Worm (Caenorhabditis elegans) whole organism, L3 larva: ENCODE data around the gene cdc-48.1.

Experiments
- ceh-82 ChIP-seq: fragments of 150-350 bp; optimal IDR thresholded peaks from 2 replicates; lab custom pipeline; 2014; ENCODE audit warnings: missing biosample characterization, missing genetic modification characterization
- fkh-10 ChIP-seq: sonication (generic microtip); optimal IDR thresholded peaks from 2 replicates; lab custom pipeline; 2017; ENCODE audit warnings: missing biosample characterization, missing genetic modification reagents, missing genetic modification characterization
- fos-1 ChIP-seq: fragments of 150-350 bp; optimal IDR thresholded peaks from 2 replicates; lab custom pipeline; 2014; ENCODE audit warnings: missing biosample characterization, missing genetic modification characterization
- nhr-23 ChIP-seq: fragments of 150-350 bp; optimal IDR thresholded peaks from 2 replicates; lab custom pipeline; 2014; ENCODE audit warnings: missing biosample characterization, missing genetic modification reagents, missing genetic modification characterization
- nhr-77 ChIP-seq: fragments of 150-350 bp; optimal IDR thresholded peaks from 2 replicates; lab custom pipeline; 2014; ENCODE audit warnings: missing biosample characterization, missing genetic modification characterization
- unc-62 ChIP-seq: fragments of 150-350 bp; sonication (generic microtip); optimal IDR thresholded peaks from 4 replicates; lab custom pipeline; 2014; ENCODE audit warnings: missing biosample characterization, missing genetic modification reagents, missing genetic modification characterization
- ztf-11 ChIP-seq: fragments of 150-350 bp; optimal IDR thresholded peaks from 2 replicates; lab custom pipeline; 2014; ENCODE audit warnings: missing biosample characterization, missing genetic modification characterization

ce11 chrII:10550173-10550572 is 13.0 kb downstream of the cdc-48.1 start:
- TF ChIP-seq ztf-11 (tag; lab: Kevin White, UChicago) (no peak), nhr-23 (tag; lab: Kevin White, UChicago) (no peak), ceh-82 (tag; lab: Kevin White, UChicago) (no peak), nhr-77 (no peak), fkh-10 (no peak), fos-1 (tag; lab: Kevin White, UChicago) (no peak), unc-62 (no peak)
